Worm (Caenorhabditis elegans): ENCODE data around the gene R11A8.1.

ce11 chrIV:10311115-10311514, 45.9 kb downstream of the R11A8.1 start:
- TF ChIP-seq C17E4.6 (GFP tag; IDR thresholded peaks at IDR 0.05) (no peak), aptf-2 (GFP tag; conservative IDR thresholded peaks at IDR 0.05) (no peak), pha-4 (tag; optimal IDR thresholded peaks at IDR 0.05) (no peak)
